Worm (Caenorhabditis elegans): ENCODE data around the gene R02D5.6.

DNA sequence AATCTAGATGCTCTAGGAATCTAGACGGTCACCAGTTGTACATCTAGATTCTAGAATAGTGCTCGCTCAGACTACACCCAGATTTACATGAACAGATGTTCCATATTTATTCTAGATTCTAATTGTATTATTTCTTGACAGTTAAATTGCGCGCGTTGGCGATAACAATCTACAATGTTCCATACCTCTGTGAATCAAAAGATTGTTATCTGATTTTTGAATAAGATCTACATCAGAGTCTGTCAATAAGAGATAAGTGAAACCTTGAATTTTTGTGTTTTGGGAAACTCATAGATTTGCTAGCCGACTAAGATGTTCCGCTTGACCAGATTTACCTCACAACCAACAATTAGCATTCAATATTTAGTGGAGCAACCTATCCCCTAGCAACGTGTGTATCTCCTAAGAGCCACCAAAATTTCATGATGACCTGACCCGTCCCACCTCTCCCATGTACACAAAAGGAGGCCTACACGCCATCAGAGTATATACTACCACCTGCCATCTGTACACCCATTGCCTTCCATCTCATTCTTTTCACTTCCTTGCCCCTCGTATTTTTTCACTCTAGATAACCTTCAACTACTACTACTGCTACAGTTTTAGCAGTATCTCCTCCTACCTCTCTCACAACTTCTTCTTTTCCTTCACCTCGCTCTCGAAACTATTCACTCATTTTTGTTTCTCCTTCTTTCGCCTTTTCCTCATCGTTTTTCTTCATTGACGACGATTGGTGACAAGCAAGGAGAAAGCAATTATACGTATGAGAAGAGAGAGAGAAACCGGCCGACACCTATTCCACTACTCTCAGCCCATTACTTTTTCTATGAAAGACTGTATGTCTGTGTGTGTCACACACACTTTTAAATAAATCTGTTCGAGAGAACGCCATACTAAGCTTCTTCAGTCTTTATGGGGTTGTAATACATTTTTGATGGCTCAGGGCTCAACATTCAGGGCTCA, 10.9 kb downstream of the R02D5.6 start:
- TF ChIP-seq pag-3 (tag; optimal IDR thresholded peaks at IDR 0.05; ENCODE audit: borderline replicate concordance) (no peak), hlh-30 (tag; optimal IDR thresholded peaks at IDR 0.05; ENCODE audit: insufficient read depth) (no peak), rnt-1 (tag; optimal IDR thresholded peaks at IDR 0.05) (peak; percentile 22), ceh-19 (GFP tag; optimal IDR thresholded peaks at IDR 0.05) (no peak), hlh-13 (GFP tag; optimal IDR thresholded peaks at IDR 0.05) (no peak), nfya-1 (tag; optimal IDR thresholded peaks at IDR 0.05) (no peak), che-1 (tag; optimal IDR thresholded peaks at IDR 0.05) (no peak), pqm-1 (tag; optimal IDR thresholded peaks at IDR 0.05) (no peak), ceh-18 (tag; optimal IDR thresholded peaks at IDR 0.05) (no peak), dve-1 (tag; optimal IDR thresholded peaks at IDR 0.05) (no peak)
